Fruit fly (Drosophila melanogaster) S2 (cell line): ENCODE measurements around the gene mthl6.

Source experiments
- CG8478 ChIP-seq: fragments of >200 bp; optimal IDR thresholded peaks from 2 replicates; lab custom pipeline; 2018
- CTCF ChIP-seq, 2 experiments: fragments of >200 bp; optimal IDR thresholded peaks; 2 replicates each; lab custom pipeline; 2018

DNA sequence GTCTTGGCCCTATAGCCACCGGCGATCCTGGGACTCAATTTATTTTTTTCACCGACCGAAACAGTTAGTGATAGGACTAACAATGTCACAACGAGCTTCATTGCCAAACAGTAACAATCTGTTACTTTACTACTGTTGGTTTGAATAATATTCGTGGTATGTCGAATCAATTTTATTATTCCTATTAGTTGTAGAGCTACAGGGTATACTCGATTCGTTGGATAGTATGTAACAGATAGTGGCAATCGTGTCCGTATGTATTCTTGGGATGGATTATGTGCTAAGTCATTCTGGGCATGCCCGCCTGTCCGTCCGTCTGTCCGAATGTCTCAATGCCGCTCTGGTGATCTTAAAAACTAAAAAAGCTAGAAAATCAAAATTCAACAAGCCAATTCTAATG lies 46.5 kb upstream of the mthl6 start, which contains the start of gene sphinx1:
- TF ChIP-seq CG8478 (lab: Kevin White, UChicago) (no peak), CTCF (optimal IDR thresholded peaks at IDR 0.05; lab: Kevin White, UChicago) (no peak)
